Fruit fly (Drosophila melanogaster) ovary, adult (tissue): ENCODE results near the gene Myb.

Source experiments
- CG17801 ChIP-seq: fragments of 200-800 bp; optimal IDR thresholded peaks from 2 replicates; lab custom pipeline; 2019; ENCODE audit warnings: missing biosample characterization, mild to moderate bottlenecking, missing genetic modification characterization, moderate library complexity; ENCODE audit not compliant: partially characterized antibody

Myb gene

dm6 chrX:15866799-15867412 is 9.3 kb upstream of the Myb start:
- TF ChIP-seq CG17801 (GFP tag; lab: Kevin White, UChicago), result peak; percentile 14

- no peak for TF ChIP-seq CG17801 (GFP tag; lab: Kevin White, UChicago)
These were observed 8.4 kb upstream of the Myb start for dm6 chrX:15866032-15866431.

dm6 chrX:15860479-15860878 is 2.9 kb upstream of the Myb start:
- TF ChIP-seq CG17801 (GFP tag; lab: Kevin White, UChicago), result peak; percentile 85

dm6 chrX:15859869-15860268 is 2.2 kb upstream of the Myb start, which contains the start of gene Gbeta13F:
TSS of gene Gbeta13F (plus strand) at chrX:15860115.
- TF ChIP-seq CG17801 (GFP tag; lab: Kevin White, UChicago), result no peak

- no peak for TF ChIP-seq CG17801 (GFP tag; lab: Kevin White, UChicago)
These were observed 1.8 kb upstream of the Myb start, which contains the start of gene AlkB for dm6 chrX:15859387-15859786. TSS of gene AlkB (minus strand) at chrX:15859487.

dm6 chrX:15852815-15853542 is 4.6 kb downstream of the Myb start, which contains the start of the genes UBL3 and CG15914:
TSS of gene UBL3 (minus strand) at chrX:15853175.
TSS of gene CG15914 (plus strand) at chrX:15853421.
- TF ChIP-seq CG17801 (GFP tag; lab: Kevin White, UChicago), result peak; percentile 56

dm6 chrX:15849021-15849420 is 8.6 kb downstream of the Myb start, which contains the start of gene sun:
TSS of gene sun (minus strand) at chrX:15849258.
- TF ChIP-seq CG17801 (GFP tag; lab: Kevin White, UChicago), result peak; percentile 19

- peak; percentile 20 for TF ChIP-seq CG17801 (GFP tag; lab: Kevin White, UChicago)
These were observed 13.5 kb downstream of the Myb start, which contains the start of the genes ArgRS and CG8578 for dm6 chrX:15844139-15844538. TSS of gene ArgRS (minus strand) at chrX:15844145. TSS of gene CG8578 (plus strand) at chrX:15844476.

dm6 chrX:15841346-15841745 is 16.3 kb downstream of the Myb start:
- TF ChIP-seq CG17801 (GFP tag; lab: Kevin White, UChicago), result no peak

- no peak for TF ChIP-seq CG17801 (GFP tag; lab: Kevin White, UChicago)
These were observed 17.6 kb downstream of the Myb start for dm6 chrX:15840003-15840402.

- no peak for TF ChIP-seq CG17801 (GFP tag; lab: Kevin White, UChicago)
These were observed 20.1 kb downstream of the Myb start, which contains the start of gene CG8565 for dm6 chrX:15837530-15837929. TSS of gene CG8565 (plus strand) at chrX:15837830.

- no peak for TF ChIP-seq CG17801 (GFP tag; lab: Kevin White, UChicago)
These were observed 22.2 kb downstream of the Myb start, which contains the start of gene Chc for dm6 chrX:15835393-15835792. TSS of gene Chc (minus strand) at chrX:15835490.

- no peak for TF ChIP-seq CG17801 (GFP tag; lab: Kevin White, UChicago)
These were observed 22.9 kb downstream of the Myb start for dm6 chrX:15834594-15835236.

dm6 chrX:15833957-15834356 is 23.7 kb downstream of the Myb start:
- no peak for TF ChIP-seq CG17801 (GFP tag; lab: Kevin White, UChicago)

- no peak for TF ChIP-seq CG17801 (GFP tag; lab: Kevin White, UChicago)
These were observed 35.3 kb downstream of the Myb start for dm6 chrX:15822363-15822762.
